Worm (Caenorhabditis elegans): ENCODE results near the gene C34F11.5.

ce11 chrII:5238366-5238765 is 42.8 kb downstream of the C34F11.5 start, which contains the start of gene pho-4:
- TF ChIP-seq nhr-12 (tag; optimal IDR thresholded peaks at IDR 0.05) (no peak), rnt-1 (tag; optimal IDR thresholded peaks at IDR 0.05) (no peak), aha-1 (tag; optimal IDR thresholded peaks at IDR 0.05) (no peak), lin-15B (tag; optimal IDR thresholded peaks at IDR 0.05) (no peak), mef-2 (tag; optimal IDR thresholded peaks at IDR 0.05) (no peak), pqm-1 (tag; optimal IDR thresholded peaks at IDR 0.05) (no peak)

All from whole organism, L1 larva.